Fruit fly (Drosophila melanogaster): ENCODE data around the gene CG12499.

CG12499 gene

DNA sequence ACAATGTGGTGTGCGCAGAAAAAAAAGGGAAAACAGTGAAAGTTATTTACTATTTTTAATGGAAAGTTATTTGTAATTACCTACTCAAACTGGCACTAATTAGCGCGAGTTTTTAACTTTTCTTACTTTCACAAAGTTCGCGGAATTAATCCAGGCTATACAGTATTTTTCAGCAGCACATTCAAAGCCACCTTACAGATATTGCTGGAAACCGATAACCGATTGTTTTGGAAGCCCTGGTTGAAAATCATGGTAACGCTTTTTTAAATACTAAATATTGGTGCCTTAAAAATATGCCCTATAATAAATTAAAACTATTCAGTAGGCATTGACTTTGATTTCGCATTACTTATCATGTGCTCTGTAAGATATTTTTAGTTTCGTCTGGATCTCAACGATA is 46.4 kb upstream of the CG12499 start, which contains the start of gene tHMG2 (continued):
- TF ChIP-seq E2f2 (GFP tag; IDR thresholded peaks at IDR 0.05) (peak; percentile 56), CG13287 (GFP tag; IDR thresholded peaks at IDR 0.05; ENCODE audit: partially characterized antibody) (peak; percentile 40; the same call in 1 of the 2 replicates), PHDP (tag; optimal IDR thresholded peaks at IDR 0.05) (no peak), CG7928 (GFP tag; optimal IDR thresholded peaks at IDR 0.05) (peak; percentile 83), Dref (GFP tag; IDR thresholded peaks at IDR 0.05) (peak; percentile 66)

- peak; percentile 69 for TF ChIP-seq YL-1 (GFP tag; optimal IDR thresholded peaks at IDR 0.05)
- no peak for TF ChIP-seq CG13123 (GFP tag; optimal IDR thresholded peaks at IDR 0.05)
- TF ChIP-seq CG17186 (GFP tag; optimal IDR thresholded peaks at IDR 0.05), result peak; percentile 17
- TF ChIP-seq CG30403 (GFP tag; optimal IDR thresholded peaks at IDR 0.05), result peak; percentile 6
- TF ChIP-seq Xbp1 (GFP tag; optimal IDR thresholded peaks at IDR 0.05), result peak; percentile 2
- TF ChIP-seq CG9437 (GFP tag; optimal IDR thresholded peaks at IDR 0.05), result peak; percentile 3
- no peak for TF ChIP-seq Bteb2 (GFP tag; optimal IDR thresholded peaks at IDR 0.05)
- TF ChIP-seq sug (tag; optimal IDR thresholded peaks at IDR 0.05), result peak; percentile 19
- peak; percentile 54 for TF ChIP-seq pzg (GFP tag; optimal IDR thresholded peaks at IDR 0.05)
- peak; percentile 87 for TF ChIP-seq amos (GFP tag; IDR thresholded peaks at IDR 0.05; ENCODE audit: partially characterized antibody)
- TF ChIP-seq hth (optimal IDR thresholded peaks at IDR 0.05), result no peak
- TF ChIP-seq inv (GFP tag; IDR thresholded peaks at IDR 0.05; ENCODE audit: partially characterized antibody), result peak; percentile 91
- peak; percentile 91; the same call in 2 of the 3 replicates for TF ChIP-seq mld (GFP tag; IDR thresholded peaks at IDR 0.05; ENCODE audit: partially characterized antibody)
- TF ChIP-seq ssp (GFP tag; IDR thresholded peaks at IDR 0.05), result no peak
- no peak for TF ChIP-seq pita (GFP tag; optimal IDR thresholded peaks at IDR 0.05)
- TF ChIP-seq CG1603 (tag; optimal IDR thresholded peaks at IDR 0.05), result peak; percentile 40
- peak; percentile 13 for TF ChIP-seq CG13424 (tag; optimal IDR thresholded peaks at IDR 0.05)
- TF ChIP-seq Spps (tag; optimal IDR thresholded peaks at IDR 0.05), result peak; percentile 19
- TF ChIP-seq chn (GFP tag; optimal IDR thresholded peaks at IDR 0.05), result no peak
- TF ChIP-seq CG12769 (tag; optimal IDR thresholded peaks at IDR 0.05), result peak; percentile 1
- TF ChIP-seq zf30C (GFP tag; optimal IDR thresholded peaks at IDR 0.05), result no peak
- no peak for TF ChIP-seq CG8765 (GFP tag; IDR thresholded peaks at IDR 0.05)
- peak; percentile 67 for TF ChIP-seq CG14710 (tag; optimal IDR thresholded peaks at IDR 0.05)
- peak; percentile 37 for TF ChIP-seq B-H2 (GFP tag; optimal IDR thresholded peaks at IDR 0.05)
- peak; percentile 42 for TF ChIP-seq lilli (GFP tag; optimal IDR thresholded peaks at IDR 0.05)
- TF ChIP-seq BEAF-32 (GFP tag; optimal IDR thresholded peaks at IDR 0.05), result peak; percentile 89
- peak; percentile 35 for TF ChIP-seq CG15601 (tag; optimal IDR thresholded peaks at IDR 0.05)
- peak; percentile 95 for TF ChIP-seq unc-4 (GFP tag; IDR thresholded peaks at IDR 0.05; ENCODE audit: partially characterized antibody)
- peak; percentile 38 for TF ChIP-seq Nf-YC (tag; optimal IDR thresholded peaks at IDR 0.05)
- no peak for TF ChIP-seq C15 (GFP tag; IDR thresholded peaks at IDR 0.05)
- TF ChIP-seq E2f2 (GFP tag; IDR thresholded peaks at IDR 0.05), result peak; percentile 81
- peak; percentile 47 for TF ChIP-seq tx (GFP tag; optimal IDR thresholded peaks at IDR 0.05)
- no peak for TF ChIP-seq CG15479 (GFP tag; optimal IDR thresholded peaks at IDR 0.05)
- peak; percentile 95 for TF ChIP-seq HLH4C (GFP tag; IDR thresholded peaks at IDR 0.05; ENCODE audit: partially characterized antibody)
- no peak for TF ChIP-seq CG14667 (GFP tag; IDR thresholded peaks at IDR 0.05)
- TF ChIP-seq Dfd (GFP tag; optimal IDR thresholded peaks at IDR 0.05), result no peak
- TF ChIP-seq Lhr (GFP tag; optimal IDR thresholded peaks at IDR 0.05), result peak; percentile 5
- TF ChIP-seq CG6654 (GFP tag; optimal IDR thresholded peaks at IDR 0.05), result no peak
- peak; percentile 97 for TF ChIP-seq vnd (GFP tag; IDR thresholded peaks at IDR 0.05; ENCODE audit: partially characterized antibody)
- peak; percentile 82 for TF ChIP-seq ato (GFP tag; IDR thresholded peaks at IDR 0.05; ENCODE audit: partially characterized antibody)
- peak; percentile 77 for TF ChIP-seq trem (tag; optimal IDR thresholded peaks at IDR 0.05)
- TF ChIP-seq zen2 (GFP tag; IDR thresholded peaks at IDR 0.05; ENCODE audit: partially characterized antibody), result peak; percentile 95
Measured at dm6 chr3R:22491088-22491879, 44.9 kb upstream of the CG12499 start, which contains the start of the genes CCT1 and tHMG1. Gene CCT1, minus strand, starts transcription at chr3R:22491439. Gene tHMG1, plus strand, starts transcription at chr3R:22491829.
